Fruit fly (Drosophila melanogaster) whole organism, embryonic: ENCODE data around the gene CG11997.

Experiments
- CG10147 ChIP-seq: fragments of 200-800 bp; sonication (Bioruptor generic); optimal IDR thresholded peaks from 2 replicates; lab custom pipeline; 2019; ENCODE audit warnings: missing biosample characterization, mild to moderate bottlenecking, missing genetic modification characterization, moderate library complexity
- CG10431 ChIP-seq: fragments of 200-800 bp; sonication (Bioruptor generic); optimal IDR thresholded peaks from 3 replicates; lab custom pipeline; 2018; ENCODE audit warnings: missing biosample characterization, mild to moderate bottlenecking, missing genetic modification characterization
- CG10565 ChIP-seq: fragments of 200-800 bp; sonication (Bioruptor generic); optimal IDR thresholded peaks from 3 replicates; lab custom pipeline; 2016; ENCODE audit warnings: missing biosample characterization, mild to moderate bottlenecking, missing genetic modification characterization
- CG10654 ChIP-seq: fragments of 200-800 bp; sonication (Bioruptor generic); optimal IDR thresholded peaks from 2 replicates; lab custom pipeline; 2016; ENCODE audit warnings: missing biosample characterization, missing genetic modification characterization
- CG10979 ChIP-seq: fragments of 200-800 bp; sonication (Bioruptor generic); optimal IDR thresholded peaks from 2 replicates; lab custom pipeline; 2018; ENCODE audit warnings: missing biosample characterization, mild to moderate bottlenecking, missing genetic modification characterization, moderate library complexity
- CG14710 ChIP-seq: fragments of 200-800 bp; sonication (Bioruptor generic); optimal IDR thresholded peaks from 3 replicates; lab custom pipeline; 2019; ENCODE audit warnings: missing biosample characterization, mild to moderate bottlenecking, missing genetic modification characterization, moderate library complexity
- CG1529 ChIP-seq: fragments of 200-800 bp; sonication (Bioruptor generic); optimal IDR thresholded peaks from 3 replicates; lab custom pipeline; 2018; ENCODE audit warnings: missing biosample characterization, missing genetic modification characterization
- CG15514 ChIP-seq: fragments of 200-800 bp; sonication (Bioruptor generic); optimal IDR thresholded peaks from 3 replicates; lab custom pipeline; 2017; ENCODE audit warnings: missing biosample characterization, missing genetic modification characterization, mild to moderate bottlenecking, moderate library complexity, missing genetic modification reagents
- CG17829 ChIP-seq: fragments of 200-800 bp; optimal IDR thresholded peaks from 2 replicates; lab custom pipeline; 2019; ENCODE audit warnings: missing biosample characterization, mild to moderate bottlenecking, missing genetic modification characterization, moderate library complexity
- CG18011 ChIP-seq: fragments of 200-800 bp; sonication (Bioruptor generic); optimal IDR thresholded peaks from 2 replicates; lab custom pipeline; 2017; ENCODE audit warnings: missing biosample characterization, missing genetic modification characterization, mild to moderate bottlenecking, moderate library complexity, missing genotype
- CG2202 ChIP-seq: fragments of 200-800 bp; sonication (Bioruptor generic); optimal IDR thresholded peaks from 2 replicates; lab custom pipeline; 2018; ENCODE audit warnings: missing biosample characterization, mild to moderate bottlenecking, missing genetic modification characterization
- CG2875 ChIP-seq: fragments of 200-800 bp; sonication (Bioruptor generic); optimal IDR thresholded peaks from 2 replicates; lab custom pipeline; 2017; ENCODE audit warnings: missing biosample characterization, mild to moderate bottlenecking, missing genetic modification characterization, missing genetic modification reagents
- CG3407 ChIP-seq: fragments of 200-800 bp; sonication (Bioruptor generic); optimal IDR thresholded peaks from 2 replicates; lab custom pipeline; 2018; ENCODE audit warnings: missing biosample characterization, mild to moderate bottlenecking, missing genetic modification characterization
- CG4328 ChIP-seq: fragments of 200-800 bp; sonication (Bioruptor generic); optimal IDR thresholded peaks from 3 replicates; lab custom pipeline; 2017; ENCODE audit warnings: missing biosample characterization, missing genetic modification reagents, missing genetic modification characterization
- CG4617 ChIP-seq: fragments of 200-800 bp; sonication (Bioruptor generic); optimal IDR thresholded peaks from 3 replicates; lab custom pipeline; 2016; ENCODE audit warnings: missing biosample characterization, missing genetic modification characterization, borderline replicate concordance
- CG7271 ChIP-seq: fragments of 200-800 bp; sonication (Bioruptor generic); optimal IDR thresholded peaks from 2 replicates; lab custom pipeline; 2018; ENCODE audit warnings: missing biosample characterization, mild to moderate bottlenecking, missing genetic modification characterization, moderate library complexity
- CG7745 ChIP-seq: fragments of 200-800 bp; sonication (Bioruptor generic); optimal IDR thresholded peaks from 2 replicates; lab custom pipeline; 2018; ENCODE audit warnings: missing biosample characterization, mild to moderate bottlenecking, missing genetic modification characterization, moderate library complexity
- CG8478 ChIP-seq: fragments of >200 bp; optimal IDR thresholded peaks from 2 replicates; lab custom pipeline; 2018
- Dll ChIP-seq: fragments of 200-800 bp; sonication (Bioruptor generic); IDR thresholded peaks from 4 replicates; pipeline ENCODE4 v1.3.6; 2022; ENCODE audit warnings: missing biosample characterization, missing genetic modification characterization; ENCODE audit not compliant: partially characterized antibody
- Doc3 ChIP-seq: fragments of 200-800 bp; sonication (Bioruptor generic); IDR thresholded peaks from 3 replicates; pipeline ENCODE4 v1.3.6; 2022; ENCODE audit warnings: missing biosample characterization, missing genetic modification characterization; ENCODE audit not compliant: partially characterized antibody
- Drgx ChIP-seq: fragments of 200-800 bp; sonication (Bioruptor generic); IDR thresholded peaks from 2 replicates; pipeline ENCODE4 v1.3.6; 2022; ENCODE audit warnings: missing biosample characterization, missing genetic modification characterization
- Hmr ChIP-seq: fragments of 200-800 bp; sonication (Bioruptor generic); optimal IDR thresholded peaks from 3 replicates; lab custom pipeline; 2017; ENCODE audit warnings: mild to moderate bottlenecking, missing biosample characterization, missing genetic modification reagents, missing genetic modification characterization
- Hr78 ChIP-seq, 2 experiments: fragments of 200-800 bp in 1 of 2; fragments of >200 bp in 1 of 2; sonication (Bioruptor generic) in 1 of 2; optimal IDR thresholded peaks; 2 replicates each; lab custom pipeline; 2017 to 2019; ENCODE audit warnings: missing biosample characterization in 2 of 2, missing genetic modification characterization in 2 of 2, mild to moderate bottlenecking in 1 of 2, moderate library complexity in 1 of 2
- amos ChIP-seq: fragments of 200-800 bp; sonication (Bioruptor generic); IDR thresholded peaks from 2 replicates; pipeline ENCODE4 v1.3.6; 2022; ENCODE audit warnings: missing biosample characterization, missing genetic modification characterization; ENCODE audit not compliant: partially characterized antibody
- bsh ChIP-seq, 2 experiments: fragments of 200-800 bp; sonication (Bioruptor generic); optimal IDR thresholded peaks; 2 replicates each; lab custom pipeline; 2017 to 2018; ENCODE audit warnings: mild to moderate bottlenecking in 2 of 2, missing biosample characterization in 2 of 2, missing genetic modification characterization in 2 of 2, moderate library complexity in 1 of 2
- cg ChIP-seq: fragments of 200-800 bp; sonication (Bioruptor generic); optimal IDR thresholded peaks from 3 replicates; lab custom pipeline; 2019; ENCODE audit warnings: missing biosample characterization, mild to moderate bottlenecking, missing genetic modification characterization, moderate library complexity
- crol ChIP-seq: fragments of 200-800 bp; sonication (Bioruptor generic); IDR thresholded peaks from 2 replicates; pipeline ENCODE4 v1.3.6; 2022; ENCODE audit warnings: missing biosample characterization, missing genetic modification characterization
- en ChIP-seq: fragments of 200-800 bp; sonication (Bioruptor generic); optimal IDR thresholded peaks from 2 replicates; lab custom pipeline; 2016; ENCODE audit warnings: missing biosample characterization, missing genetic modification characterization
- eyg ChIP-seq: fragments of 200-800 bp; sonication (Bioruptor generic); optimal IDR thresholded peaks from 3 replicates; lab custom pipeline; 2016; ENCODE audit warnings: missing biosample characterization, missing genetic modification characterization
- fd64A ChIP-seq: fragments of 200-800 bp; sonication (Bioruptor generic); optimal IDR thresholded peaks from 3 replicates; lab custom pipeline; 2018; ENCODE audit warnings: missing biosample characterization, mild to moderate bottlenecking, missing genetic modification characterization
- gcm ChIP-seq: fragments of 200-800 bp; sonication (Bioruptor generic); optimal IDR thresholded peaks from 2 replicates; lab custom pipeline; 2019; ENCODE audit warnings: missing biosample characterization, mild to moderate bottlenecking, missing genetic modification characterization, moderate library complexity
- gsb-n ChIP-seq: fragments of 200-800 bp; sonication (Bioruptor generic); optimal IDR thresholded peaks from 3 replicates; lab custom pipeline; 2018; ENCODE audit warnings: missing biosample characterization, mild to moderate bottlenecking, missing genetic modification characterization
- gt ChIP-seq: fragments of 200-800 bp; sonication (Bioruptor generic); IDR thresholded peaks from 2 replicates; pipeline ENCODE4 v1.3.6; 2022; ENCODE audit warnings: missing biosample characterization, missing genetic modification characterization
- h ChIP-seq: fragments of >200 bp; optimal IDR thresholded peaks from 2 replicates; lab custom pipeline; 2017
- ind ChIP-seq: fragments of 200-800 bp; sonication (Bioruptor generic); optimal IDR thresholded peaks from 3 replicates; lab custom pipeline; 2016; ENCODE audit warnings: missing biosample characterization, missing genetic modification characterization
- oc ChIP-seq: fragments of 200-800 bp; sonication (Bioruptor generic); optimal IDR thresholded peaks from 2 replicates; lab custom pipeline; 2018; ENCODE audit warnings: missing biosample characterization, mild to moderate bottlenecking, missing genetic modification characterization, moderate library complexity
- prd ChIP-seq, 3 experiments: fragments of >200 bp in 2 of 3; fragments of 200-800 bp in 1 of 3; sonication (Bioruptor generic) in 1 of 3; optimal IDR thresholded peaks in 2 of 3; IDR thresholded peaks in 1 of 3; 2 replicates in 2 of 3; 3 replicates in 1 of 3; pipeline versions ENCODE4 v1.3.6 to Lab custom; 2017 to 2022; ENCODE audit warnings: missing biosample characterization in 1 of 3, missing genetic modification characterization in 1 of 3
- sens ChIP-seq: fragments of 200-800 bp; sonication (Bioruptor generic); peaks from one replicate; lab custom pipeline; 2016; ENCODE audit warnings: missing biosample characterization, missing genetic modification characterization
- sqz ChIP-seq: fragments of 200-800 bp; sonication (Bioruptor generic); optimal IDR thresholded peaks from 3 replicates; lab custom pipeline; 2018; ENCODE audit warnings: missing biosample characterization, mild to moderate bottlenecking, missing genetic modification characterization
- trem ChIP-seq: fragments of 200-800 bp; optimal IDR thresholded peaks from 3 replicates; lab custom pipeline; 2019; ENCODE audit warnings: missing biosample characterization, mild to moderate bottlenecking, missing genetic modification characterization, moderate library complexity
- twi ChIP-seq: fragments of 200-800 bp; optimal IDR thresholded peaks from 2 replicates; lab custom pipeline; 2019; ENCODE audit warnings: missing biosample characterization, mild to moderate bottlenecking, missing genetic modification characterization, moderate library complexity
- yki ChIP-seq: fragments of >200 bp; optimal IDR thresholded peaks from 3 replicates; lab custom pipeline; 2018

Gene CG11997

dm6 chr3R:9215551-9215950 lies 38.2 kb downstream of the CG11997 start (continued):
- TF ChIP-seq bsh (GFP tag; optimal IDR thresholded peaks at IDR 0.05; lab: Kevin White, UChicago) (peak in 1 of 2 experiments; percentile 52), en (GFP tag; lab: Kevin White, UChicago) (no peak), trem (tag; lab: Kevin White, UChicago) (peak; percentile 25), sens (peak; percentile 60), Doc3 (GFP tag; lab: Robert Waterston, UW) (no peak), gt (GFP tag; lab: Robert Waterston, UW) (no peak), CG7271 (tag; lab: Kevin White, UChicago) (no peak), h (lab: Kevin White, UChicago) (no peak), CG1529 (GFP tag; lab: Kevin White, UChicago) (peak; percentile 1), ind (GFP tag; lab: Kevin White, UChicago) (no peak), prd (optimal IDR thresholded peaks at IDR 0.05; lab: Kevin White, UChicago) (no peak), prd (GFP tag; IDR thresholded peaks at IDR 0.05; lab: Robert Waterston, UW) (0 out of 3 replicates have a peak, but pooled peaks have one; percentile 25), CG14710 (tag; lab: Kevin White, UChicago) (peak; percentile 35), amos (GFP tag; lab: Robert Waterston, UW) (no peak), CG15514 (no peak), CG10979 (tag; lab: Kevin White, UChicago) (peak; percentile 2), Drgx (no peak), CG10431 (GFP tag; lab: Kevin White, UChicago) (peak; percentile 47), CG4328 (GFP tag; lab: Kevin White, UChicago) (no peak), CG2202 (tag; lab: Kevin White, UChicago) (peak; percentile 33), CG3407 (GFP tag; lab: Kevin White, UChicago) (no peak), CG10147 (no peak), CG7745 (tag; lab: Kevin White, UChicago) (peak; percentile 36), Hmr (GFP tag; lab: Kevin White, UChicago) (no peak), twi (peak; percentile 0), yki (lab: Kevin White, UChicago) (no peak), Hr78 (GFP tag; optimal IDR thresholded peaks at IDR 0.05; lab: Kevin White, UChicago) (peak in 1 of 2 experiments; percentile 89), fd64A (peak; percentile 33), crol (GFP tag; lab: Robert Waterston, UW) (peak; percentile 66), CG10565 (GFP tag; lab: Kevin White, UChicago) (no peak), eyg (no peak), gsb-n (tag; lab: Kevin White, UChicago) (peak; percentile 83), Dll (GFP tag; lab: Robert Waterston, UW) (no peak), CG10654 (GFP tag; lab: Kevin White, UChicago) (no peak), CG17829 (tag; lab: Kevin White, UChicago) (no peak), CG18011 (GFP tag; lab: Kevin White, UChicago) (no peak), gcm (GFP tag; lab: Kevin White, UChicago) (no peak), sqz (peak; percentile 10), CG8478 (no peak), cg (GFP tag; lab: Kevin White, UChicago) (peak; percentile 27), oc (peak; percentile 46), CG2875 (GFP tag; lab: Kevin White, UChicago) (peak; percentile 24), CG4617 (GFP tag; lab: Kevin White, UChicago) (no peak)
